Worm (Caenorhabditis elegans): Measurements from ENCODE around the gene irld-2.

- TF ChIP-seq zag-1 (tag; optimal IDR thresholded peaks at IDR 0.05) (no peak), nhr-11 (tag; optimal IDR thresholded peaks at IDR 0.05) (no peak), lin-13 (GFP tag; optimal IDR thresholded peaks at IDR 0.05) (no peak)
Measured at ce11 chrX:13388829-13389228, 6.0 kb downstream of the irld-2 start.

Data from whole organism, L2 larva.